Worm (Caenorhabditis elegans): Measurements from ENCODE around the gene srz-31.

The srz-31 gene

DNA sequence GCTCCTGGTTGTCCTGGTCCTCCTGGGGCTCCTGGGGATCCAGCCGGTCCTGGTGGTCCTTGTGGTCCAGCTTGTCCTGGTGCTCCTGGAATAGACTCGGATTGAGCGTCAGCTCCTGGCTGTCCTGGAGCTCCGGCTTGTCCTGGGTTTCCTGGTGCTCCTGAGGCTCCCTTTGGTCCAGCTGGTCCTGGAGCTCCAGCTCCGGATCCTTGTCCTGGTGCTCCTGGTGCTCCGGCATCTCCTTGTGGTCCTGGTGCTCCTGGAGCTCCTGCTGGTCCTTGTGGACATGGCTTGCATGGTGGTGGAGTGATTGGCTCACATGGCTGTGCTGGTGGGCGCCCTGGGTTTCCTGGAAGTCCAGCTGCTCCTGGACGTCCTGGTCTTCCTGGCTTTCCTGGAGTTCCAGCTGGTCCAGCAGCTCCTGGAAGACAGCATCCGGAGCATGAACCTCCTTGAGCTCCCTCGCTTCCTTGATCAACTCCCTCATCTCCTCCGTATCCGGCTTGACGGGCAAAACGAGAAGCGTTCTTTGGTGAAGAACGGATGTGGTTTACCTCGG is 38.5 kb upstream of the srz-31 start:
- TF ChIP-seq dpl-1 (GFP tag; optimal IDR thresholded peaks at IDR 0.05) (no peak), B0261.1 (tag; optimal IDR thresholded peaks at IDR 0.05) (no peak), ceh-91 (GFP tag; IDR thresholded peaks at IDR 0.05) (no peak), attf-5 (GFP tag; optimal IDR thresholded peaks at IDR 0.05) (peak; percentile 2), F55B11.4 (tag; optimal IDR thresholded peaks at IDR 0.05; ENCODE audit: borderline replicate concordance, insufficient read depth) (no peak), nfya-2 (GFP tag; IDR thresholded peaks at IDR 0.05) (no peak), die-1 (tag; optimal IDR thresholded peaks at IDR 0.05) (no peak), F49E8.2 (tag; optimal IDR thresholded peaks at IDR 0.05; ENCODE audit: insufficient read depth) (no peak), lsy-27 (tag; optimal IDR thresholded peaks at IDR 0.05; ENCODE audit: borderline replicate concordance, insufficient read depth) (no peak), attf-6 (GFP tag; IDR thresholded peaks at IDR 0.05) (no peak), let-607 (tag; optimal IDR thresholded peaks at IDR 0.05) (no peak), egrh-3 (GFP tag; IDR thresholded peaks at IDR 0.05) (peak; percentile 95), nfya-1 (tag; optimal IDR thresholded peaks at IDR 0.05; ENCODE audit: borderline replicate concordance, insufficient read depth) (no peak), F10E7.11 (tag; optimal IDR thresholded peaks at IDR 0.05) (no peak), snpc-1.3 (tag; optimal IDR thresholded peaks at IDR 0.05; ENCODE audit: insufficient read depth) (no peak), lin-40 (tag; optimal IDR thresholded peaks at IDR 0.05) (peak; percentile 45), ceh-58 (GFP tag; IDR thresholded peaks at IDR 0.05) (no peak), ztf-6 (GFP tag; IDR thresholded peaks at IDR 0.05) (no peak), rcor-1 (GFP tag; IDR thresholded peaks at IDR 0.05) (no peak), zfh-2 (GFP tag; conservative IDR thresholded peaks at IDR 0.05) (peak; percentile 87), ets-4 (GFP tag; optimal IDR thresholded peaks at IDR 0.05) (no peak), ceh-27 (GFP tag; optimal IDR thresholded peaks at IDR 0.05) (no peak), efl-1 (GFP tag; optimal IDR thresholded peaks at IDR 0.05) (no peak), ama-1 (optimal IDR thresholded peaks at IDR 0.05) (no peak), ama-1 (GFP tag; optimal IDR thresholded peaks at IDR 0.05) (no peak), ztf-28 (GFP tag; IDR thresholded peaks at IDR 0.05) (no peak), mcd-1 (GFP tag; IDR thresholded peaks at IDR 0.05) (peak; percentile 16; the same call in 1 of the 2 replicates), F23B12.7 (tag; optimal IDR thresholded peaks at IDR 0.05; ENCODE audit: insufficient read depth) (no peak), tbx-9 (tag; optimal IDR thresholded peaks at IDR 0.05; ENCODE audit: borderline replicate concordance) (no peak)

DNA sequence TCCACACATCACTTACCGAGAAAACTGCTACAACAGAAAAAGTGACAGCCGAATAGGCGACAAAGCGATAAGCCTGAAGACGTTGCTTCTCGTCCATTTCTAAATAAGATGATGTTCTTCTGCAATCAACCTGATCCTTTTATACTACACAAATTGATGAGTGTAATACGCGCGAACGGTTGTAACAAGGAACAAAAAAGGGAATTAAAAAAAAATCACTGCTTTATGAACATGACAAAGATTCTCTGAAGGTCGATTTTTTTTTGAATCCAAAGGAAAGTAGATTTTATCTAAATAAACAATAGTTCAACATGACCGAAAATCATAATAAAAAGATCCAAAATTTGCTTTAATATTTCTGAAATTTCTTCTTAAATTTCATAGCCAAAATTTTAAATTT is 37.9 kb upstream of the srz-31 start, which contains the start of gene col-133:
Gene col-133 (minus strand): TSS at position 101 of the 400 bp plus-strand sequence.
- TF ChIP-seq nhr-90 (tag; optimal IDR thresholded peaks at IDR 0.05) (no peak), dpff-1 (tag; optimal IDR thresholded peaks at IDR 0.05) (no peak), Y53G8AR.9 (GFP tag; conservative IDR thresholded peaks at IDR 0.05) (no peak)

DNA sequence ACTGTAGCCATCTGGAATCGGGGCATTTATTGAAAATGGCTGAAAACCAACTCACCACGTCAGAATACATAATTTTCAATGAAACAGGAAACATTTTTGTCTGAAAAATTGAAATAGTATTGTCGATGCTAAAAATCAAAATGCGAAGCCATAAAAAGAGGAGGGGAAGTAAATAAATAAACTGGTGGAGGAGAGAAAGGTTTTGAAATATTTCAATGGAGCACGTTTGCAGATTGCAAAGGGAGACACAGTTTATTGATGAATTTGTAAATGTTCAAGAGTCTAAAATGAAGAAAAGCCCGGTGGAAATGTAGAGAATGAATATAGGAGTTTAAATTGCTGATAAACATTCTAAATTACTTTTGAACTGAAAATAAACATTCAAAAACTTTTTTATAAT is 34.1 kb upstream of the srz-31 start, which contains the start of gene F52B11.5:
Gene F52B11.5 (minus strand): TSS at position 178 of the 400 bp plus-strand sequence.
- TF ChIP-seq cebp-2 (GFP tag; IDR thresholded peaks at IDR 0.05) (no peak), tbp1 (GFP tag; optimal IDR thresholded peaks at IDR 0.05) (no peak), ets-4 (GFP tag; optimal IDR thresholded peaks at IDR 0.05) (no peak), efl-1 (GFP tag; optimal IDR thresholded peaks at IDR 0.05) (no peak), attf-5 (GFP tag; optimal IDR thresholded peaks at IDR 0.05) (peak; percentile 24), Y56A3A.18 (GFP tag; IDR thresholded peaks at IDR 0.05) (no peak), K11D2.4 (GFP tag; IDR thresholded peaks at IDR 0.05) (no peak), nhr-80 (tag; optimal IDR thresholded peaks at IDR 0.05) (peak; percentile 19), rcor-1 (GFP tag; IDR thresholded peaks at IDR 0.05) (no peak), snpc-4 (GFP tag; optimal IDR thresholded peaks at IDR 0.05) (no peak), snpc-4 (tag; optimal IDR thresholded peaks at IDR 0.05) (peak in 1 of 4 experiments; percentile 45), ztf-22 (GFP tag; optimal IDR thresholded peaks at IDR 0.05) (no peak), sptf-2 (GFP tag; optimal IDR thresholded peaks at IDR 0.05) (no peak), ama-1 (optimal IDR thresholded peaks at IDR 0.05) (no peak), ama-1 (GFP tag; optimal IDR thresholded peaks at IDR 0.05) (no peak), cebp-1 (GFP tag; IDR thresholded peaks at IDR 0.05) (0 out of 2 replicates have a peak, but pooled peaks have one; percentile 22), cebp-1 (tag; optimal IDR thresholded peaks at IDR 0.05) (no peak), atf-7 (tag; optimal IDR thresholded peaks at IDR 0.05) (no peak), him-1 (tag; optimal IDR thresholded peaks at IDR 0.05) (no peak), egl-18 (GFP tag; IDR thresholded peaks at IDR 0.05) (no peak)

Measured in whole organism, young adult.